Worm (Caenorhabditis elegans): ENCODE results near the gene clec-127.

ce11 chrII:3595339-3595738, 26.3 kb upstream of the clec-127 start, which contains the start of gene Y49F6A.12:
- TF ChIP-seq him-1 (tag; optimal IDR thresholded peaks at IDR 0.05) = no peak
- no peak for TF ChIP-seq dao-5 (tag; optimal IDR thresholded peaks at IDR 0.05)
